Worm (Caenorhabditis elegans) whole organism, L2 larva: ENCODE measurements around the gene T23G7.3.

ENCODE experiments used
- C34F6.9 ChIP-seq: fragments of 150-350 bp; optimal IDR thresholded peaks from 2 replicates; lab custom pipeline; 2014; ENCODE audit warnings: missing biosample characterization, missing genetic modification characterization
- R02D3.7 ChIP-seq: fragments of 150-350 bp; optimal IDR thresholded peaks from 2 replicates; lab custom pipeline; 2014; ENCODE audit warnings: missing biosample characterization, missing genetic modification characterization
- Y55F3AM.14 ChIP-seq: fragments of 200-800 bp; sonication (Bioruptor generic); optimal IDR thresholded peaks from 2 replicates; lab custom pipeline; 2018; ENCODE audit warnings: mild to moderate bottlenecking, missing genetic modification characterization, missing compliant biosample characterization
- aly-2 ChIP-seq: fragments of 150-350 bp; optimal IDR thresholded peaks from 2 replicates; lab custom pipeline; 2014; ENCODE audit warnings: missing biosample characterization, missing genetic modification characterization
- ama-1 ChIP-seq: fragments of 150-350 bp; optimal IDR thresholded peaks from 2 replicates; lab custom pipeline; 2018; ENCODE audit warnings: inconsistent platforms
- blmp-1 ChIP-seq: sonication (generic microtip); optimal IDR thresholded peaks from 2 replicates; lab custom pipeline; 2017; ENCODE audit warnings: missing genetic modification characterization, mild to moderate bottlenecking, missing compliant biosample characterization, antibody characterized with exemption, moderate library complexity; ENCODE audit not compliant: insufficient read depth
- ceh-82 ChIP-seq: fragments of 150-350 bp; optimal IDR thresholded peaks from 2 replicates; lab custom pipeline; 2014; ENCODE audit warnings: missing biosample characterization, missing genetic modification characterization
- crh-2 ChIP-seq: sonication (generic microtip); optimal IDR thresholded peaks from 2 replicates; lab custom pipeline; 2017; ENCODE audit warnings: missing biosample characterization, missing genetic modification characterization
- dmd-4 ChIP-seq: sonication (generic microtip); optimal IDR thresholded peaks from 2 replicates; lab custom pipeline; 2017; ENCODE audit warnings: missing biosample characterization, missing genetic modification characterization
- egl-27 ChIP-seq: sonication (generic microtip); optimal IDR thresholded peaks from 3 replicates; lab custom pipeline; 2017; ENCODE audit warnings: missing biosample characterization, missing genetic modification reagents, missing genetic modification characterization
- elt-3 ChIP-seq: sonication (generic microtip); optimal IDR thresholded peaks from 2 replicates; lab custom pipeline; 2017; ENCODE audit warnings: missing biosample characterization, missing genetic modification characterization
- fos-1 ChIP-seq: fragments of 150-350 bp; optimal IDR thresholded peaks from 2 replicates; lab custom pipeline; 2014; ENCODE audit warnings: missing biosample characterization, missing genetic modification characterization
- gmeb-1 ChIP-seq: fragments of 150-350 bp; optimal IDR thresholded peaks from 2 replicates; lab custom pipeline; 2014; ENCODE audit warnings: missing biosample characterization, missing genetic modification characterization
- lin-11 ChIP-seq: fragments of 150-350 bp; sonication (generic microtip); optimal IDR thresholded peaks from 2 replicates; lab custom pipeline; 2014; ENCODE audit warnings: missing biosample characterization, missing genetic modification characterization, inconsistent platforms, mixed read lengths
- lin-39 ChIP-seq: fragments of 150-350 bp; optimal IDR thresholded peaks from 2 replicates; lab custom pipeline; 2014; ENCODE audit warnings: missing biosample characterization, missing genetic modification reagents, missing genetic modification characterization
- lsy-2 ChIP-seq, 2 experiments: fragments of 150-350 bp in 1 of 2; sonication (generic microtip) in 1 of 2; optimal IDR thresholded peaks; 2 replicates each; lab custom pipeline; 2014 to 2017; ENCODE audit warnings: missing biosample characterization in 2 of 2, missing genetic modification characterization in 2 of 2
- mdl-1 ChIP-seq, 2 experiments: fragments of 150-350 bp in 1 of 2; sonication (generic microtip) in 1 of 2; optimal IDR thresholded peaks; 2 replicates each; lab custom pipeline; 2017; ENCODE audit warnings: missing biosample characterization in 2 of 2, missing genetic modification characterization in 2 of 2
- nhr-10 ChIP-seq: sonication (generic microtip); optimal IDR thresholded peaks from 2 replicates; lab custom pipeline; 2017; ENCODE audit warnings: missing biosample characterization, missing genetic modification characterization
- nhr-11 ChIP-seq: fragments of 150-350 bp; optimal IDR thresholded peaks from 2 replicates; lab custom pipeline; 2014; ENCODE audit warnings: missing biosample characterization, missing genetic modification characterization
- nhr-129 ChIP-seq: fragments of 150-350 bp; optimal IDR thresholded peaks from 2 replicates; lab custom pipeline; 2014; ENCODE audit warnings: missing biosample characterization, missing genetic modification characterization
- nhr-21 ChIP-seq: fragments of 150-350 bp; optimal IDR thresholded peaks from 2 replicates; lab custom pipeline; 2014; ENCODE audit warnings: missing biosample characterization, missing genetic modification characterization
- nhr-23 ChIP-seq: fragments of 150-350 bp; optimal IDR thresholded peaks from 2 replicates; lab custom pipeline; 2014; ENCODE audit warnings: missing biosample characterization, missing genetic modification reagents, missing genetic modification characterization
- nhr-6 ChIP-seq: fragments of 150-350 bp; optimal IDR thresholded peaks from 2 replicates; lab custom pipeline; 2014; ENCODE audit warnings: missing biosample characterization, missing genetic modification characterization
- nhr-77 ChIP-seq: fragments of 150-350 bp; optimal IDR thresholded peaks from 2 replicates; lab custom pipeline; 2014; ENCODE audit warnings: missing biosample characterization, missing genetic modification characterization
- peb-1 ChIP-seq: fragments of 150-350 bp; optimal IDR thresholded peaks from 2 replicates; lab custom pipeline; 2014; ENCODE audit warnings: missing biosample characterization, missing genetic modification characterization
- sma-9 ChIP-seq, 2 experiments: fragments of 150-350 bp in 1 of 2; sonication (generic microtip) in 1 of 2; optimal IDR thresholded peaks; 2 replicates each; lab custom pipeline; 2014 to 2016; ENCODE audit warnings: missing genetic modification characterization in 2 of 2, mild to moderate bottlenecking in 1 of 2, missing biosample characterization in 1 of 2, missing compliant biosample characterization in 1 of 2, missing genetic modification reagents in 1 of 2, moderate library complexity in 1 of 2
- ztf-11 ChIP-seq: sonication (generic microtip); optimal IDR thresholded peaks from 2 replicates; lab custom pipeline; 2017; ENCODE audit warnings: missing biosample characterization, missing genetic modification characterization
- ztf-4 ChIP-seq: fragments of 150-350 bp; optimal IDR thresholded peaks from 2 replicates; lab custom pipeline; 2014; ENCODE audit warnings: missing biosample characterization, missing genetic modification characterization

Gene T23G7.3

ce11 chrII:9117789-9118242 is 49.8 kb downstream of the T23G7.3 start (continued):
- TF ChIP-seq nhr-23 (tag; lab: Kevin White, UChicago) (no peak), R02D3.7 (tag; lab: Kevin White, UChicago) (no peak), ceh-82 (tag; lab: Kevin White, UChicago) (no peak), egl-27 (tag; lab: Kevin White, UChicago) (no peak), sma-9 (GFP tag; optimal IDR thresholded peaks at IDR 0.05; lab: Kevin White, UChicago) (peak; percentile 80), sma-9 (tag; optimal IDR thresholded peaks at IDR 0.05; lab: Kevin White, UChicago) (no peak), ztf-4 (tag; lab: Kevin White, UChicago) (peak; percentile 46), mdl-1 (tag; optimal IDR thresholded peaks at IDR 0.05; lab: Kevin White, UChicago) (no peak), lin-11 (tag; lab: Kevin White, UChicago) (no peak), ama-1 (lab: Kevin White, UChicago) (no peak), aly-2 (tag; lab: Kevin White, UChicago) (no peak), lin-39 (no peak), gmeb-1 (tag; lab: Kevin White, UChicago) (no peak), Y55F3AM.14 (GFP tag; lab: Kevin White, UChicago) (no peak), peb-1 (tag; lab: Kevin White, UChicago) (no peak), elt-3 (tag; lab: Kevin White, UChicago) (no peak), nhr-11 (no peak), lsy-2 (tag; optimal IDR thresholded peaks at IDR 0.05; lab: Kevin White, UChicago) (peak; percentile 5 to 56), blmp-1 (no peak), nhr-77 (tag; lab: Kevin White, UChicago) (no peak), fos-1 (tag; lab: Kevin White, UChicago) (peak; percentile 92)

DNA sequence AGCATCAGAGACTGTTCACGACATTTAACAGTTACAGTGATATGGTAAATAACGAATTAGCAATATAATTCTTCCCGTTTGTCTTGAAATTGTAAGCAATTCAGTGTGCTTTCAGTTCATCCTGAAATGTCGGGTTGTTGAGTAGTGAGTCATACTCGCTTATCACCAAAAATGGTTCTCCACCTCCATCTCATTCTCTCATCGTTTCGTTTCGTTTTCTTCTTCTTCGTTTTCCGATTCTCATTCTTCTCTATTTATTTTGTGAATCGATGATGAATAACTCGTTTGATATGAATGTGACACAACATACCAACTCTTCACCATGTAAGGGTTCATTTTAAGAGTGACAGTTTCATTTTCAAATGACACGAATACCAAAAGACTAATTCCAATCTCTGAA is 51.2 kb downstream of the T23G7.3 start:
- TF ChIP-seq dmd-4 (tag; lab: Kevin White, UChicago): no peak
- TF ChIP-seq elt-3 (tag; lab: Kevin White, UChicago): no peak
- TF ChIP-seq C34F6.9 (tag; lab: Kevin White, UChicago): no peak
- TF ChIP-seq peb-1 (tag; lab: Kevin White, UChicago): no peak
- TF ChIP-seq lsy-2 (tag; optimal IDR thresholded peaks at IDR 0.05; lab: Kevin White, UChicago): peak in 1 of 2 experiments; percentile 1
- no peak for TF ChIP-seq lin-11 (tag; lab: Kevin White, UChicago)
- TF ChIP-seq ztf-11 (tag; lab: Kevin White, UChicago): no peak
- TF ChIP-seq egl-27 (tag; lab: Kevin White, UChicago): no peak
- TF ChIP-seq nhr-21: no peak
- TF ChIP-seq nhr-11: no peak
- TF ChIP-seq nhr-10 (tag; lab: Kevin White, UChicago): no peak
- no peak for TF ChIP-seq crh-2 (tag; lab: Kevin White, UChicago)
- peak; percentile 99 for TF ChIP-seq fos-1 (tag; lab: Kevin White, UChicago)
- no peak for TF ChIP-seq nhr-6 (tag; lab: Kevin White, UChicago)
- no peak for TF ChIP-seq Y55F3AM.14 (GFP tag; lab: Kevin White, UChicago)
- peak; percentile 35 for TF ChIP-seq nhr-129 (tag; lab: Kevin White, UChicago)
- TF ChIP-seq ztf-4 (tag; lab: Kevin White, UChicago): no peak
- TF ChIP-seq nhr-77 (tag; lab: Kevin White, UChicago): no peak
- TF ChIP-seq, all 48 proteins: peak for 3
